Fruit fly (Drosophila melanogaster) whole organism, embryonic: ENCODE measurements around the gene CG7860.

ENCODE experiments used
- ATbp ChIP-seq: fragments of 200-800 bp; sonication (Bioruptor generic); optimal IDR thresholded peaks from 2 replicates; lab custom pipeline; 2017; ENCODE audit warnings: missing biosample characterization, mild to moderate bottlenecking, missing genetic modification characterization, missing genetic modification reagents
- Antp ChIP-seq: fragments of 200-800 bp; sonication (Bioruptor generic); optimal IDR thresholded peaks from 3 replicates; lab custom pipeline; 2016; ENCODE audit warnings: missing biosample characterization, missing genetic modification characterization
- CG10147 ChIP-seq: fragments of 200-800 bp; sonication (Bioruptor generic); optimal IDR thresholded peaks from 2 replicates; lab custom pipeline; 2019; ENCODE audit warnings: missing biosample characterization, mild to moderate bottlenecking, missing genetic modification characterization, moderate library complexity
- CG1024 ChIP-seq: fragments of 200-800 bp; sonication (Bioruptor generic); IDR thresholded peaks from 2 replicates; pipeline ENCODE4 v1.3.6; 2022; ENCODE audit warnings: missing biosample characterization, missing genetic modification characterization
- CG10431 ChIP-seq: fragments of 200-800 bp; sonication (Bioruptor generic); optimal IDR thresholded peaks from 3 replicates; lab custom pipeline; 2018; ENCODE audit warnings: missing biosample characterization, mild to moderate bottlenecking, missing genetic modification characterization
- CG11696 ChIP-seq: fragments of 200-800 bp; sonication (Bioruptor generic); IDR thresholded peaks from 2 replicates; pipeline ENCODE4 v1.3.6; 2022; ENCODE audit warnings: missing biosample characterization, missing genetic modification characterization
- CG12744 ChIP-seq: fragments of 200-800 bp; sonication (Bioruptor generic); optimal IDR thresholded peaks from 2 replicates; lab custom pipeline; 2016; ENCODE audit warnings: missing biosample characterization, missing genetic modification characterization
- CG13424 ChIP-seq: fragments of 200-800 bp; sonication (Bioruptor generic); optimal IDR thresholded peaks from 2 replicates; lab custom pipeline; 2019; ENCODE audit warnings: missing biosample characterization, mild to moderate bottlenecking, missing genetic modification characterization, moderate library complexity
- CG14050 ChIP-seq: fragments of 200-800 bp; sonication (Bioruptor generic); IDR thresholded peaks from 3 replicates; pipeline ENCODE4 v1.3.6; 2022; ENCODE audit warnings: missing biosample characterization, missing genetic modification characterization
- CG14441 ChIP-seq: fragments of 200-800 bp; sonication (Bioruptor generic); IDR thresholded peaks from 2 replicates; pipeline ENCODE4 v1.3.6; 2022; ENCODE audit warnings: missing biosample characterization, missing genetic modification characterization
- CG15269 ChIP-seq: fragments of 200-800 bp; sonication (Bioruptor generic); optimal IDR thresholded peaks from 2 replicates; lab custom pipeline; 2018; ENCODE audit warnings: missing biosample characterization, mild to moderate bottlenecking, missing genetic modification characterization, moderate library complexity
- CG1647 ChIP-seq: fragments of 200-800 bp; sonication (Bioruptor generic); optimal IDR thresholded peaks from 3 replicates; lab custom pipeline; 2016; ENCODE audit warnings: missing biosample characterization, missing genetic modification characterization
- CG17186 ChIP-seq: fragments of 200-800 bp; sonication (Bioruptor generic); optimal IDR thresholded peaks from 3 replicates; lab custom pipeline; 2017; ENCODE audit warnings: missing biosample characterization, missing genetic modification reagents, missing genetic modification characterization
- CG17328 ChIP-seq: fragments of 200-800 bp; sonication (Bioruptor generic); IDR thresholded peaks from 2 replicates; pipeline ENCODE4 v1.3.6; 2022; ENCODE audit warnings: missing biosample characterization, missing genetic modification characterization
- CG17912 ChIP-seq: fragments of 200-800 bp; sonication (Bioruptor generic); optimal IDR thresholded peaks from 2 replicates; lab custom pipeline; 2018; ENCODE audit warnings: missing biosample characterization, mild to moderate bottlenecking, missing genetic modification characterization
- CG18262 ChIP-seq: fragments of 200-800 bp; optimal IDR thresholded peaks from 3 replicates; lab custom pipeline; 2019; ENCODE audit warnings: missing biosample characterization, mild to moderate bottlenecking, missing genetic modification characterization, moderate library complexity
- CG2678 ChIP-seq: fragments of 200-800 bp; sonication (Bioruptor generic); optimal IDR thresholded peaks from 3 replicates; lab custom pipeline; 2019; ENCODE audit warnings: missing biosample characterization, mild to moderate bottlenecking, missing genetic modification characterization, moderate library complexity
- CG3847 ChIP-seq: fragments of 200-800 bp; sonication (Bioruptor generic); IDR thresholded peaks from 2 replicates; pipeline ENCODE4 v1.3.6; 2022; ENCODE audit warnings: missing biosample characterization, missing genetic modification characterization
- CG4730 ChIP-seq: fragments of 200-800 bp; sonication (Bioruptor generic); IDR thresholded peaks from 2 replicates; pipeline ENCODE4 v1.3.6; 2022; ENCODE audit warnings: missing biosample characterization, missing genetic modification characterization
- CG6254 ChIP-seq: fragments of 200-800 bp; sonication (Bioruptor generic); optimal IDR thresholded peaks from 3 replicates; lab custom pipeline; 2017; ENCODE audit warnings: mild to moderate bottlenecking, missing biosample characterization, missing genetic modification reagents, missing genetic modification characterization
- CG6683 ChIP-seq: fragments of 200-800 bp; sonication (Bioruptor generic); optimal IDR thresholded peaks from 2 replicates; lab custom pipeline; 2017; ENCODE audit warnings: missing biosample characterization, mild to moderate bottlenecking, missing genetic modification characterization, missing genetic modification reagents
- CG7271 ChIP-seq: fragments of 200-800 bp; sonication (Bioruptor generic); optimal IDR thresholded peaks from 2 replicates; lab custom pipeline; 2018; ENCODE audit warnings: missing biosample characterization, mild to moderate bottlenecking, missing genetic modification characterization, moderate library complexity
- CG7839 ChIP-seq: fragments of 200-800 bp; sonication (Bioruptor generic); optimal IDR thresholded peaks from 3 replicates; lab custom pipeline; 2018; ENCODE audit warnings: missing biosample characterization, mild to moderate bottlenecking, missing genetic modification characterization, moderate library complexity
- CG8388 ChIP-seq: fragments of 200-800 bp; sonication (Bioruptor generic); optimal IDR thresholded peaks from 2 replicates; lab custom pipeline; 2019; ENCODE audit warnings: missing biosample characterization, mild to moderate bottlenecking, missing genetic modification characterization, moderate library complexity
- CoRest ChIP-seq: fragments of 200-800 bp; sonication (Bioruptor generic); optimal IDR thresholded peaks from 3 replicates; lab custom pipeline; 2018; ENCODE audit warnings: missing biosample characterization, mild to moderate bottlenecking, missing genetic modification characterization, moderate library complexity
- Deaf1 ChIP-seq: fragments of 200-800 bp; optimal IDR thresholded peaks from 3 replicates; lab custom pipeline; 2019; ENCODE audit warnings: missing biosample characterization, mild to moderate bottlenecking, missing genetic modification characterization, moderate library complexity
- ERR ChIP-seq: fragments of 200-800 bp; sonication (Bioruptor generic); optimal IDR thresholded peaks from 2 replicates; lab custom pipeline; 2016; ENCODE audit warnings: missing biosample characterization, missing genetic modification characterization
- Gsc ChIP-seq: fragments of 200-800 bp; sonication (Bioruptor generic); IDR thresholded peaks from 2 replicates; pipeline ENCODE4 v1.3.6; 2022; ENCODE audit warnings: missing biosample characterization, missing genetic modification characterization
- MESR4 ChIP-seq: fragments of 200-800 bp; sonication (Bioruptor generic); optimal IDR thresholded peaks from 2 replicates; lab custom pipeline; 2018; ENCODE audit warnings: missing biosample characterization, mild to moderate bottlenecking, missing genetic modification characterization, moderate library complexity
- Med ChIP-seq: fragments of 200-800 bp; sonication (Bioruptor generic); peaks from one replicate; lab custom pipeline; 2016; ENCODE audit warnings: missing biosample characterization, missing genetic modification characterization, mild to moderate bottlenecking, inconsistent platforms, moderate library complexity
- Oli ChIP-seq: fragments of 200-800 bp; sonication (Bioruptor generic); optimal IDR thresholded peaks from 2 replicates; lab custom pipeline; 2018; ENCODE audit warnings: missing biosample characterization, mild to moderate bottlenecking, missing genetic modification characterization, moderate library complexity
- PHDP ChIP-seq: fragments of 200-800 bp; sonication (Bioruptor generic); optimal IDR thresholded peaks from 3 replicates; lab custom pipeline; 2018; ENCODE audit warnings: missing biosample characterization, mild to moderate bottlenecking, missing genetic modification characterization, moderate library complexity
- Sox102F ChIP-seq: fragments of 200-800 bp; sonication (Bioruptor generic); optimal IDR thresholded peaks from 2 replicates; lab custom pipeline; 2018; ENCODE audit warnings: missing biosample characterization, mild to moderate bottlenecking, missing genetic modification characterization, moderate library complexity
- Sry-β ChIP-seq: fragments of 200-800 bp; sonication (Bioruptor generic); optimal IDR thresholded peaks from 2 replicates; lab custom pipeline; 2018; ENCODE audit warnings: missing biosample characterization, mild to moderate bottlenecking, missing genetic modification characterization, moderate library complexity
- cwo ChIP-seq: fragments of 200-800 bp; sonication (Bioruptor generic); optimal IDR thresholded peaks from 3 replicates; lab custom pipeline; 2017; ENCODE audit warnings: missing biosample characterization, missing genetic modification characterization, mild to moderate bottlenecking, moderate library complexity, missing genetic modification reagents
- emc ChIP-seq: fragments of 200-800 bp; sonication (Bioruptor generic); optimal IDR thresholded peaks from 2 replicates; lab custom pipeline; 2016; ENCODE audit warnings: missing biosample characterization, missing genetic modification characterization
- exex ChIP-seq: fragments of 200-800 bp; sonication (Bioruptor generic); optimal IDR thresholded peaks from 4 replicates; lab custom pipeline; 2018; ENCODE audit warnings: missing biosample characterization, mild to moderate bottlenecking, missing genetic modification characterization, moderate library complexity
- gce ChIP-seq: fragments of 200-800 bp; sonication (Bioruptor generic); IDR thresholded peaks from 3 replicates; pipeline ENCODE4 v1.3.6; 2022; ENCODE audit warnings: missing biosample characterization, missing genetic modification characterization
- gsb ChIP-seq: fragments of 200-800 bp; sonication (Bioruptor generic); IDR thresholded peaks from 2 replicates; pipeline ENCODE4 v1.3.6; 2022; ENCODE audit warnings: missing biosample characterization, missing genetic modification characterization
- insv ChIP-seq, 2 experiments: fragments of 200-800 bp; sonication (Bioruptor generic); optimal IDR thresholded peaks; 3 replicates each; lab custom pipeline; 2016 to 2018; ENCODE audit warnings: missing biosample characterization in 2 of 2, missing genetic modification characterization in 2 of 2
- lilli ChIP-seq: fragments of 200-800 bp; sonication (Bioruptor generic); optimal IDR thresholded peaks from 3 replicates; lab custom pipeline; 2016; ENCODE audit warnings: missing biosample characterization, missing genetic modification characterization
- org-1 ChIP-seq: fragments of 200-800 bp; sonication (Bioruptor generic); optimal IDR thresholded peaks from 2 replicates; lab custom pipeline; 2017; ENCODE audit warnings: missing biosample characterization, missing genetic modification characterization
- peb ChIP-seq: fragments of 200-800 bp; sonication (Bioruptor generic); IDR thresholded peaks from 2 replicates; pipeline ENCODE4 v1.3.6; 2022; ENCODE audit warnings: missing biosample characterization, missing genetic modification characterization
- pzg ChIP-seq: fragments of 200-800 bp; sonication (Bioruptor generic); optimal IDR thresholded peaks from 3 replicates; lab custom pipeline; 2018; ENCODE audit warnings: missing biosample characterization, mild to moderate bottlenecking, missing genetic modification characterization, moderate library complexity
- sc ChIP-seq, 3 experiments: fragments of >200 bp in 2 of 3; fragments of 200-800 bp in 1 of 3; sonication (Bioruptor generic) in 1 of 3; optimal IDR thresholded peaks; 2 replicates in 2 of 3; 3 replicates in 1 of 3; lab custom pipeline; 2017; ENCODE audit warnings: mild to moderate bottlenecking in 1 of 3, missing biosample characterization in 1 of 3, missing genetic modification characterization in 1 of 3, missing genetic modification reagents in 1 of 3
- sr ChIP-seq: fragments of 200-800 bp; sonication (Bioruptor generic); IDR thresholded peaks from 3 replicates; pipeline ENCODE4 v1.3.6; 2022; ENCODE audit warnings: missing biosample characterization, missing genetic modification characterization
- stwl ChIP-seq: fragments of 200-800 bp; sonication (Bioruptor generic); optimal IDR thresholded peaks from 3 replicates; lab custom pipeline; 2018; ENCODE audit warnings: missing biosample characterization, mild to moderate bottlenecking, missing genetic modification characterization, moderate library complexity
- sug ChIP-seq: fragments of 200-800 bp; optimal IDR thresholded peaks from 2 replicates; lab custom pipeline; 2019; ENCODE audit warnings: missing biosample characterization, mild to moderate bottlenecking, missing genetic modification characterization, moderate library complexity
- usp ChIP-seq: fragments of >200 bp; optimal IDR thresholded peaks from 2 replicates; lab custom pipeline; 2017; ENCODE audit warnings: missing biosample characterization, missing genetic modification characterization

The CG7860 gene

dm6 chrX:15616532-15616931 lies 47.7 kb downstream of the CG7860 start:
- TF ChIP-seq exex (tag; lab: Kevin White, UChicago) (peak; percentile 30), CG17912 (GFP tag; lab: Kevin White, UChicago) (no peak), CG4730 (GFP tag; lab: Robert Waterston, UW) (no peak), pzg (GFP tag; lab: Kevin White, UChicago) (no peak), stwl (tag; lab: Kevin White, UChicago) (no peak), CG3847 (no peak), CG14441 (GFP tag; lab: Robert Waterston, UW) (no peak), CG2678 (peak; percentile 15), insv (GFP tag; optimal IDR thresholded peaks at IDR 0.05; lab: Kevin White, UChicago) (no peak), Oli (tag; lab: Kevin White, UChicago) (no peak), Med (GFP tag; lab: Kevin White, UChicago) (peak; percentile 75), cwo (peak; percentile 62), CG10431 (GFP tag; lab: Kevin White, UChicago) (no peak), Deaf1 (peak; percentile 4), CG15269 (tag; lab: Kevin White, UChicago) (peak; percentile 1), CG14050 (GFP tag; lab: Robert Waterston, UW) (peak; percentile 51; the same call in 1 of the 3 replicates), gsb (GFP tag; lab: Robert Waterston, UW) (no peak), emc (GFP tag; lab: Kevin White, UChicago) (no peak), sug (peak; percentile 35), CG18262 (tag; lab: Kevin White, UChicago) (no peak), usp (GFP tag; lab: Kevin White, UChicago) (no peak), CG6683 (GFP tag; lab: Kevin White, UChicago) (no peak), Gsc (GFP tag; lab: Robert Waterston, UW) (no peak)

- TF ChIP-seq CG7839 (tag; lab: Kevin White, UChicago) (peak; percentile 19), PHDP (tag; lab: Kevin White, UChicago) (peak; percentile 12), Sox102F (GFP tag; lab: Kevin White, UChicago) (peak; percentile 70), sc (optimal IDR thresholded peaks at IDR 0.05; lab: Kevin White, UChicago) (no peak), sc (GFP tag; optimal IDR thresholded peaks at IDR 0.05; lab: Kevin White, UChicago) (peak; percentile 22), CG4730 (GFP tag; lab: Robert Waterston, UW) (0 out of 2 replicates have a peak, but pooled peaks have one; percentile 16), lilli (GFP tag; lab: Kevin White, UChicago) (no peak), ERR (GFP tag; lab: Kevin White, UChicago) (no peak), CG15269 (tag; lab: Kevin White, UChicago) (peak; percentile 0), Antp (GFP tag; lab: Kevin White, UChicago) (no peak), CG1647 (GFP tag; lab: Kevin White, UChicago) (no peak), CG10147 (GFP tag; lab: Kevin White, UChicago) (no peak), CG8388 (GFP tag; lab: Kevin White, UChicago) (peak; percentile 42), Sry-β (GFP tag; lab: Kevin White, UChicago) (no peak), CG17328 (GFP tag; lab: Robert Waterston, UW) (peak; percentile 65), CG7271 (tag; lab: Kevin White, UChicago) (no peak), CG1024 (GFP tag; lab: Robert Waterston, UW) (0 out of 2 replicates have a peak, but pooled peaks have one; percentile 23), CoRest (peak; percentile 26), CG11696 (GFP tag; lab: Robert Waterston, UW) (peak; percentile 33; the same call in 1 of the 2 replicates), CG6254 (GFP tag; lab: Kevin White, UChicago) (peak; percentile 40), sr (GFP tag; lab: Robert Waterston, UW) (no peak), peb (0 out of 2 replicates have a peak, but pooled peaks have one; percentile 24), CG17186 (GFP tag; lab: Kevin White, UChicago) (no peak), ATbp (GFP tag; lab: Kevin White, UChicago) (peak; percentile 31), gce (GFP tag; lab: Robert Waterston, UW) (0 out of 3 replicates have a peak, but pooled peaks have one; percentile 35), MESR4 (GFP tag; lab: Kevin White, UChicago) (no peak), CG13424 (peak; percentile 5), CG2678 (peak; percentile 39), org-1 (GFP tag; lab: Kevin White, UChicago) (no peak), CG12744 (no peak)
Measured at dm6 chrX:15617916-15618315, 49.1 kb downstream of the CG7860 start.
